Fruit fly (Drosophila melanogaster): Measurements from ENCODE around the gene Cyp4c3.
A peak's percentile ranks its signal among the peaks of the same experiment; 100 is the strongest.

Cyp4c3 gene

dm6 chr3R:30918872-30919271 is 25.0 kb downstream of the Cyp4c3 start (continued):
- TF ChIP-seq schlank (tag; optimal IDR thresholded peaks at IDR 0.05), result no peak
- TF ChIP-seq chm (GFP tag; IDR thresholded peaks at IDR 0.05), result 0 out of 2 replicates have a peak, but pooled peaks have one; percentile 24
- TF ChIP-seq Opbp (GFP tag; IDR thresholded peaks at IDR 0.05; ENCODE audit: partially characterized antibody), result no peak
- peak; percentile 25 for TF ChIP-seq nerfin-1 (tag; optimal IDR thresholded peaks at IDR 0.05)
- TF ChIP-seq pros (GFP tag; optimal IDR thresholded peaks at IDR 0.05), result no peak
- no peak for TF ChIP-seq Dek (tag; optimal IDR thresholded peaks at IDR 0.05)
- TF ChIP-seq cwo (GFP tag; optimal IDR thresholded peaks at IDR 0.05), result no peak
- TF ChIP-seq jumu (GFP tag; optimal IDR thresholded peaks at IDR 0.05), result no peak
- no peak for TF ChIP-seq CG17186 (GFP tag; optimal IDR thresholded peaks at IDR 0.05)
- TF ChIP-seq PHDP (tag; optimal IDR thresholded peaks at IDR 0.05), result peak; percentile 20
- no peak for TF ChIP-seq Hr51 (GFP tag; optimal IDR thresholded peaks at IDR 0.05)
- TF ChIP-seq pfk (GFP tag; optimal IDR thresholded peaks at IDR 0.05), result no peak
- no peak for TF ChIP-seq nerfin-2 (GFP tag; IDR thresholded peaks at IDR 0.05; ENCODE audit: partially characterized antibody)
- no peak for TF ChIP-seq bigmax (GFP tag; optimal IDR thresholded peaks at IDR 0.05)
- TF ChIP-seq abd-A (tag; optimal IDR thresholded peaks at IDR 0.05), result no peak
- no peak for TF ChIP-seq CG4360 (GFP tag; IDR thresholded peaks at IDR 0.05)
- no peak for TF ChIP-seq CG11695 (GFP tag; IDR thresholded peaks at IDR 0.05)
- TF ChIP-seq Xbp1 (GFP tag; optimal IDR thresholded peaks at IDR 0.05), result no peak
- TF ChIP-seq CG17912 (GFP tag; optimal IDR thresholded peaks at IDR 0.05), result no peak
- no peak for TF ChIP-seq CG7928 (GFP tag; optimal IDR thresholded peaks at IDR 0.05)
- TF ChIP-seq da (GFP tag; optimal IDR thresholded peaks at IDR 0.05), result no peak
- no peak for TF ChIP-seq CG13296 (GFP tag; optimal IDR thresholded peaks at IDR 0.05)
- no peak for TF ChIP-seq CkIIα-i1 (GFP tag; IDR thresholded peaks at IDR 0.05)
- no peak for TF ChIP-seq emc (GFP tag; optimal IDR thresholded peaks at IDR 0.05)
- TF ChIP-seq Dbx (GFP tag; IDR thresholded peaks at IDR 0.05), result no peak
- no peak for TF ChIP-seq Awh (GFP tag; IDR thresholded peaks at IDR 0.05)
- TF ChIP-seq CG1233 (GFP tag; optimal IDR thresholded peaks at IDR 0.05), result peak; percentile 19
- no peak for TF ChIP-seq CG18011 (GFP tag; optimal IDR thresholded peaks at IDR 0.05)
- no peak for TF ChIP-seq CG10366 (GFP tag; IDR thresholded peaks at IDR 0.05)
- no peak for TF ChIP-seq Dip2 (GFP tag; IDR thresholded peaks at IDR 0.05)
- TF ChIP-seq CG13894 (tag; optimal IDR thresholded peaks at IDR 0.05), result no peak
- TF ChIP-seq wek (GFP tag; optimal IDR thresholded peaks at IDR 0.05), result peak; percentile 45
- no peak for TF ChIP-seq CG6254 (GFP tag; optimal IDR thresholded peaks at IDR 0.05)
- no peak for TF ChIP-seq CG34224 (GFP tag; IDR thresholded peaks at IDR 0.05; ENCODE audit: partially characterized antibody)
- TF ChIP-seq CG12659 (GFP tag; optimal IDR thresholded peaks at IDR 0.05), result no peak
- no peak for TF ChIP-seq Chrac-16 (GFP tag; optimal IDR thresholded peaks at IDR 0.05)
- peak; percentile 40 for TF ChIP-seq CG15479 (GFP tag; optimal IDR thresholded peaks at IDR 0.05)
- TF ChIP-seq Six4 (GFP tag; optimal IDR thresholded peaks at IDR 0.05), result no peak
- peak; percentile 30 for TF ChIP-seq run (tag; optimal IDR thresholded peaks at IDR 0.05)
- no peak for TF ChIP-seq D19A (tag; optimal IDR thresholded peaks at IDR 0.05)
- peak; percentile 83 for TF ChIP-seq Kr (GFP tag; optimal IDR thresholded peaks at IDR 0.05)
- no peak for TF ChIP-seq B-H1 (GFP tag; IDR thresholded peaks at IDR 0.05)
- no peak for TF ChIP-seq vnd (GFP tag; IDR thresholded peaks at IDR 0.05; ENCODE audit: partially characterized antibody)
- no peak for TF ChIP-seq CG10147 (GFP tag; optimal IDR thresholded peaks at IDR 0.05)
- no peak for TF ChIP-seq croc (GFP tag; conservative IDR thresholded peaks at IDR 0.05)
- no peak for TF ChIP-seq ash1 (GFP tag; optimal IDR thresholded peaks at IDR 0.05)
- TF ChIP-seq CHES-1-like (GFP tag; optimal IDR thresholded peaks at IDR 0.05), result no peak
- no peak for TF ChIP-seq CG32532 (GFP tag; IDR thresholded peaks at IDR 0.05)
- no peak for TF ChIP-seq hb (GFP tag; IDR thresholded peaks at IDR 0.05; ENCODE audit: partially characterized antibody)
- no peak for TF ChIP-seq Deaf1 (tag; optimal IDR thresholded peaks at IDR 0.05)
